Fruit fly (Drosophila melanogaster) whole organism, adult: ENCODE data around the gene mus81.

Experiments used
- CG11617 ChIP-seq: fragments of 200-800 bp; sonication (Bioruptor generic); optimal IDR thresholded peaks from 2 replicates; lab custom pipeline; 2017; ENCODE audit warnings: mild to moderate bottlenecking, missing biosample characterization, missing genetic modification reagents, missing genetic modification characterization
- CG12768 ChIP-seq: fragments of 200-800 bp; sonication (Bioruptor generic); optimal IDR thresholded peaks from 2 replicates; lab custom pipeline; 2017; ENCODE audit warnings: missing biosample characterization, missing genetic modification characterization, mild to moderate bottlenecking, moderate library complexity, missing genetic modification reagents
- CG14711 ChIP-seq: fragments of 200-800 bp; sonication (Bioruptor generic); optimal IDR thresholded peaks from 2 replicates; lab custom pipeline; 2018; ENCODE audit warnings: missing biosample characterization, mild to moderate bottlenecking, missing genetic modification characterization, moderate library complexity
- CG1620 ChIP-seq: fragments of 200-800 bp; sonication (Bioruptor generic); optimal IDR thresholded peaks from 2 replicates; lab custom pipeline; 2016; ENCODE audit warnings: missing biosample characterization, missing genetic modification characterization
- CG33017 ChIP-seq: fragments of 200-800 bp; sonication (Bioruptor generic); optimal IDR thresholded peaks from 2 replicates; lab custom pipeline; 2018; ENCODE audit warnings: missing biosample characterization, mild to moderate bottlenecking, missing genetic modification characterization, moderate library complexity
- CG5204 ChIP-seq: fragments of 200-800 bp; sonication (Bioruptor generic); optimal IDR thresholded peaks from 2 replicates; lab custom pipeline; 2016; ENCODE audit warnings: missing biosample characterization, missing genetic modification characterization
- CG7045 ChIP-seq: fragments of 200-800 bp; sonication (Bioruptor generic); optimal IDR thresholded peaks from 2 replicates; lab custom pipeline; 2017; ENCODE audit warnings: missing biosample characterization, mild to moderate bottlenecking, missing genetic modification characterization
- CG7101 ChIP-seq: fragments of 200-800 bp; sonication (Bioruptor generic); optimal IDR thresholded peaks from 2 replicates; lab custom pipeline; 2018; ENCODE audit warnings: missing biosample characterization, mild to moderate bottlenecking, missing genetic modification characterization, moderate library complexity
- Clk ChIP-seq: fragments of 200-800 bp; sonication (Bioruptor generic); optimal IDR thresholded peaks from 2 replicates; lab custom pipeline; 2017; ENCODE audit warnings: missing biosample characterization, missing genetic modification characterization
- Crg-1 ChIP-seq: fragments of 200-800 bp; sonication (Bioruptor generic); optimal IDR thresholded peaks from 2 replicates; lab custom pipeline; 2016; ENCODE audit warnings: missing biosample characterization, missing genetic modification characterization
- Hr96 ChIP-seq: fragments of 200-800 bp; sonication (Bioruptor generic); optimal IDR thresholded peaks from 2 replicates; lab custom pipeline; 2016; ENCODE audit warnings: missing biosample characterization, missing genetic modification characterization
- Mnt ChIP-seq: fragments of 200-800 bp; sonication (Bioruptor generic); optimal IDR thresholded peaks from 2 replicates; lab custom pipeline; 2016; ENCODE audit warnings: missing biosample characterization, mild to moderate bottlenecking, missing genetic modification characterization
- bab1 ChIP-seq: fragments of 200-800 bp; sonication (Bioruptor generic); optimal IDR thresholded peaks from 3 replicates; lab custom pipeline; 2019; ENCODE audit warnings: missing biosample characterization, mild to moderate bottlenecking, missing genetic modification characterization, moderate library complexity
- cic ChIP-seq: fragments of 200-800 bp; sonication (Bioruptor generic); optimal IDR thresholded peaks from 2 replicates; lab custom pipeline; 2017; ENCODE audit warnings: missing biosample characterization, mild to moderate bottlenecking, missing genetic modification characterization, moderate library complexity
- cnc ChIP-seq, 2 experiments: fragments of >200 bp; optimal IDR thresholded peaks; 2 replicates each; lab custom pipeline; 2017
- kay ChIP-seq: fragments of 200-800 bp; sonication (Bioruptor generic); peaks from one replicate; lab custom pipeline; 2016; ENCODE audit warnings: missing biosample characterization, missing genetic modification characterization, borderline replicate concordance
- ovo ChIP-seq: fragments of 200-800 bp; sonication (Bioruptor generic); optimal IDR thresholded peaks from 2 replicates; lab custom pipeline; 2016; ENCODE audit warnings: missing biosample characterization, missing genetic modification characterization
- pad ChIP-seq: fragments of 200-800 bp; sonication (Bioruptor generic); optimal IDR thresholded peaks from 3 replicates; lab custom pipeline; 2017; ENCODE audit warnings: missing biosample characterization, missing genetic modification characterization, mild to moderate bottlenecking, moderate library complexity, missing genetic modification reagents
- tj ChIP-seq: fragments of 200-800 bp; sonication (Bioruptor generic); optimal IDR thresholded peaks from 3 replicates; lab custom pipeline; 2017; ENCODE audit warnings: missing biosample characterization, mild to moderate bottlenecking, missing genetic modification characterization, moderate library complexity
- toe ChIP-seq: fragments of 200-800 bp; sonication (Bioruptor generic); optimal IDR thresholded peaks from 2 replicates; lab custom pipeline; 2016; ENCODE audit warnings: missing biosample characterization, missing genetic modification characterization

mus81 gene

DNA sequence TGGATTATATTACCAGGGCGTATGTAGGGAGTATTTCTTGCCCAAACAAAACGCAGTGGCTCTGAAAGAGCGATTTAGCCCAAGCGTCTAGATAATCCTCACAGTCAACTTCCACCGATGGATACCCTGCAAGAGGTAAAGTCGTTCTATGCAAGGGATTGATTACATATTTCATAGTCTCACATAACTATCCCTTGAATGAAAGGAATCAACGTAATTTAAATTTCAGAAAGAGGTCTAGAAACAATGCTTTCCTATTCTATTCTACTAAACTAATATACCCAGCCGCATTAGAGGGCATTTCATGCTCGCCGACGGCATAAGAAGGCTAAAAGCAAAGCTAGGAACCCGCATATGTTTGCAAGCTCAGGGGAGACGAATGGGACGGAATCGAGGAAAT, 25.9 kb downstream of the mus81 start:
- TF ChIP-seq CG11617 (no peak), Crg-1 (GFP tag; lab: Kevin White, UChicago) (no peak), CG7045 (GFP tag; lab: Kevin White, UChicago) (no peak), CG5204 (GFP tag; lab: Kevin White, UChicago) (no peak), Hr96 (GFP tag; lab: Kevin White, UChicago) (no peak), cnc (optimal IDR thresholded peaks at IDR 0.05; lab: Kevin White, UChicago) (no peak), CG12768 (GFP tag; lab: Kevin White, UChicago) (no peak), kay (GFP tag; lab: Kevin White, UChicago) (no peak), CG33017 (no peak), Mnt (no peak), cic (GFP tag; lab: Kevin White, UChicago) (no peak), Clk (GFP tag; lab: Kevin White, UChicago) (no peak), CG14711 (no peak), CG1620 (no peak)

DNA sequence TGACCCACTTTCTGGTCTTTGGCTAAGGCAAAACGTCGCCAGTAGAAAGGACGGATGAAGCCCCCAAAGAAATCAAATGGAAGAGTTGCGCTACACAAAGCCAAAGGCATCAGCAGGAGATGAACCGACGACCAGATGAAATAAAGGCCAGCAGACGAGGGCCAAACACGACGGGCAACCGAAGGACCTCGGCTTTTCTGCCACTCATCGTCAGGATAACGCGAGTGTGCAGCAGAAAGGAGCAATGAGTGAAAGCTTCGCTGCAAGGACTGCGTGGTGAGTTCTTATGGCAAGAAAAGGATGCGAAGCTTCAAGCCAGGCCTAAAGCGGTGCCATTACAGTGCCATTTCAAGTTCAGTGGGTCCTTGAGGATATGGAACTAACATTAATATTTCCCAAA, 45.0 kb downstream of the mus81 start:
- TF ChIP-seq kay (GFP tag; lab: Kevin White, UChicago), result no peak
- TF ChIP-seq Clk (GFP tag; lab: Kevin White, UChicago), result no peak
- no peak for TF ChIP-seq CG7045 (GFP tag; lab: Kevin White, UChicago)
- TF ChIP-seq bab1 (GFP tag; lab: Kevin White, UChicago), result no peak
- TF ChIP-seq pad (GFP tag; lab: Kevin White, UChicago), result peak; percentile 46

DNA sequence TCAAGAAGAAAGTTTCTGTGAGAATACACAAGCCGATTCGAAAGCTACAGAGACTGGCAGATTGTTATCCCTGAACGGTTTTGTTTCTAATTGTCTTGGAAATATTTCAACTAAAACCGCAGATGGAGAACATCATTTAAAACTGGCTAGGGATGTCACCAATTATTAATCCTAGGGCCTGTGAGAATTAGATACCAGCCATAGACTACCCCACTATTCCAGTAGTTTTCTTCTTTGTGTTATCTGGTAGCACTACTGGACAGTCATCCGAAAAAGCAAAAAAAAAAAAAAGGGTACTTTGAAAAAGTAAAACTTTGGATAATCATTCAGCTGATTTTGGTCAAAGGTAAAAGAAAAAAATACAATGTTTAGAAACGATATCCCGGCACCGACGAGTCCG, 49.3 kb downstream of the mus81 start, which contains the start of gene CG18823:
CG18823 (plus strand) TSS at position 301 of the 400 bp plus-strand sequence.
- TF ChIP-seq CG7045 (GFP tag; lab: Kevin White, UChicago) (no peak), kay (GFP tag; lab: Kevin White, UChicago) (no peak), CG1620 (no peak), toe (GFP tag; lab: Kevin White, UChicago) (no peak), Crg-1 (GFP tag; lab: Kevin White, UChicago) (no peak), bab1 (GFP tag; lab: Kevin White, UChicago) (no peak), CG14711 (no peak), Mnt (no peak), tj (GFP tag; lab: Kevin White, UChicago) (no peak), CG5204 (GFP tag; lab: Kevin White, UChicago) (no peak), ovo (GFP tag; lab: Kevin White, UChicago) (no peak), CG7101 (tag; lab: Kevin White, UChicago) (no peak), CG33017 (no peak), cnc (optimal IDR thresholded peaks at IDR 0.05; lab: Kevin White, UChicago) (no peak), Clk (GFP tag; lab: Kevin White, UChicago) (no peak), CG12768 (GFP tag; lab: Kevin White, UChicago) (no peak), Hr96 (GFP tag; lab: Kevin White, UChicago) (no peak), cic (GFP tag; lab: Kevin White, UChicago) (no peak), CG11617 (no peak)
